Worm (Caenorhabditis elegans) whole organism, late embryonic: ENCODE results near the gene C01G10.4.

Source experiments
- F13H6.1 ChIP-seq: sonication (generic microtip); optimal IDR thresholded peaks from 2 replicates; lab custom pipeline; 2016; ENCODE audit warnings: missing genetic modification characterization, missing compliant biosample characterization
- hlh-15 ChIP-seq: sonication (generic microtip); optimal IDR thresholded peaks from 2 replicates; lab custom pipeline; 2016; ENCODE audit warnings: missing genetic modification characterization, missing compliant biosample characterization
- ref-2 ChIP-seq: sonication (generic microtip); optimal IDR thresholded peaks from 2 replicates; lab custom pipeline; 2016; ENCODE audit warnings: missing genetic modification characterization, missing compliant biosample characterization
- sox-4 ChIP-seq: sonication (generic microtip); optimal IDR thresholded peaks from 2 replicates; lab custom pipeline; 2017; ENCODE audit warnings: mild to moderate bottlenecking, missing genetic modification characterization, inconsistent platforms, missing compliant biosample characterization
- unc-86 ChIP-seq: sonication (generic microtip); optimal IDR thresholded peaks from 2 replicates; lab custom pipeline; 2016; ENCODE audit warnings: missing genetic modification characterization, missing compliant biosample characterization

- TF ChIP-seq F13H6.1 (tag; lab: Kevin White, UChicago) (no peak), unc-86 (tag; lab: Kevin White, UChicago) (no peak), hlh-15 (no peak), sox-4 (tag; lab: Kevin White, UChicago) (no peak), ref-2 (tag; lab: Kevin White, UChicago) (no peak)
Observed at ce11 chrV:15074907-15075306, 14.6 kb upstream of the C01G10.4 start.
